Worm (Caenorhabditis elegans): ENCODE measurements around the gene F25B4.7.

ce11 chrV:5668968-5669367, 18.1 kb downstream of the F25B4.7 start:
- no peak for TF ChIP-seq nhr-76 (tag; optimal IDR thresholded peaks at IDR 0.05)
- TF ChIP-seq ama-1 (optimal IDR thresholded peaks at IDR 0.05): no peak
- no peak for TF ChIP-seq elt-3 (tag; optimal IDR thresholded peaks at IDR 0.05)
- no peak for TF ChIP-seq unc-62 (GFP tag; optimal IDR thresholded peaks at IDR 0.05)
- TF ChIP-seq Y116A8C.19 (tag; optimal IDR thresholded peaks at IDR 0.05; ENCODE audit: borderline replicate concordance): no peak
- no peak for TF ChIP-seq unc-86 (tag; optimal IDR thresholded peaks at IDR 0.05)
- TF ChIP-seq skn-1 (tag; optimal IDR thresholded peaks at IDR 0.05): no peak
- no peak for TF ChIP-seq tbx-2 (tag; optimal IDR thresholded peaks at IDR 0.05)
- TF ChIP-seq ceh-88 (GFP tag; IDR thresholded peaks at IDR 0.05): no peak
- no peak for TF ChIP-seq nhr-28 (tag; optimal IDR thresholded peaks at IDR 0.05)
